Worm (Caenorhabditis elegans): ENCODE results near the gene K03B4.9.

ce11 chrV:4700189-4700588 lies 27.8 kb upstream of the K03B4.9 start, which contains the start of gene ZC266.1:
- TF ChIP-seq arid-1 (GFP tag; conservative IDR thresholded peaks at IDR 0.05) (no peak), zag-1 (tag; optimal IDR thresholded peaks at IDR 0.05) (no peak), lin-15B (tag; optimal IDR thresholded peaks at IDR 0.05) (no peak), dpl-1 (GFP tag; optimal IDR thresholded peaks at IDR 0.05) (no peak), unc-62 (GFP tag; optimal IDR thresholded peaks at IDR 0.05 in 1 of 2) (no peak), unc-62 (tag; optimal IDR thresholded peaks at IDR 0.05) (no peak)
